Fruit fly (Drosophila melanogaster) whole organism, prepupa: ENCODE measurements around the gene CG14852.

Experiments
- CG16779 ChIP-seq: fragments of 200-800 bp; sonication (Bioruptor generic); optimal IDR thresholded peaks from 3 replicates; lab custom pipeline; 2017; ENCODE audit warnings: missing biosample characterization, mild to moderate bottlenecking, missing genetic modification characterization
- CG9139 ChIP-seq: fragments of 200-800 bp; sonication (Bioruptor generic); optimal IDR thresholded peaks from 3 replicates; lab custom pipeline; 2017; ENCODE audit warnings: missing biosample characterization, mild to moderate bottlenecking, missing genetic modification characterization
- Eip93F ChIP-seq: fragments of 200-800 bp; sonication (Bioruptor generic); optimal IDR thresholded peaks from 2 replicates; lab custom pipeline; 2016; ENCODE audit warnings: missing biosample characterization, mild to moderate bottlenecking, missing genetic modification characterization
- eg ChIP-seq: fragments of 200-800 bp; sonication (Bioruptor generic); IDR thresholded peaks from 3 replicates; pipeline ENCODE4 v1.3.6; 2022; ENCODE audit warnings: missing biosample characterization, missing genetic modification characterization

DNA sequence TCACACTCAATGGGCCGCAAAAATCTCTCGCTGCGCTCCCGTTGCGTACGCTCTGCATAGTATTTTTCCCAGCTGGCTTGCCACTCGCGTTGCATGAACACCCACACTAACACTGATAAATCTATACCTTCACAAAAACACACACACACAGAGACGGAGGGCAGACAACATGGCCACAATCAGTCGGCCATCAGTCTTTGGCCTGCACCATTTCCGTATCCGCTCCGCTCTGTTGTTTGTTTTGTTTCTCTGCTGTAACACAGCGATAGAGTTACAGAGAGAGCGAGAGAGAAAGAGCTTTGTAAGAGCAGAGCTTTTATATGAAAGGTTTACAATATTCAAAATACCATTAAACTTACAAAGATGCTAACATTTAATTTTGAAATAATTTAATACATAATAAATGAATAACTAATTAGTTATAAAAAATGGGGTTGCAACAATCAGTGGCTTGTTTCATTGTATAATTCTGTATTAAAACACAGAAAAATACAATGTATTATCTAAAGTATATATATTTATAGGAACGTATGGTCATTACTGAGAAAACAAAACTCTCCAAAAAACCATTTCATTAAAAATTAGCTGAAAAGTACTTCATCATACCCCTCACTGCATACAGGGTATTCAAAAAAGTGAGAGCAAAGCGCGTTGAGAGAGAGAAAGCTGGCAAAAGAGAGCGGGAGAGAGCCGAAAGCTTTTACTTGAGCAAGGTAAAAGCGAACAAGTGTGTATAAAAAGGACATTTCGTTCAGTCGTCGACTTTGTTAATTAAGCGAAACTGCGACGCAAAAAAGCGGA is 43.4 kb downstream of the CG14852 start, which contains the start of gene CG14853:
- TF ChIP-seq eg (GFP tag; lab: Robert Waterston, UW) (peak; percentile 51; the same call in 1 of the 3 replicates), CG16779 (peak; percentile 3), Eip93F (GFP tag; lab: Kevin White, UChicago) (no peak), CG9139 (peak; percentile 48)
